Worm (Caenorhabditis elegans): ENCODE results near the gene zip-12.

zip-12 gene

ce11 chrIII:12327528-12327997 lies at the start of gene zip-12, which contains the start of gene Y75B8A.63:
TSS of gene zip-12 (plus strand) at chrIII:12327914.
TSS of gene Y75B8A.63 (plus strand) at chrIII:12327947.
- TF ChIP-seq mcd-1 (GFP tag; IDR thresholded peaks at IDR 0.05) (0 out of 2 replicates have a peak, but pooled peaks have one; percentile 14), atf-7 (tag; optimal IDR thresholded peaks at IDR 0.05) (peak; percentile 67), dpff-1 (tag; optimal IDR thresholded peaks at IDR 0.05) (no peak), D2030.7 (GFP tag; IDR thresholded peaks at IDR 0.05) (no peak), let-607 (tag; optimal IDR thresholded peaks at IDR 0.05) (peak in 1 of 2 experiments; percentile 17), zfh-2 (GFP tag; conservative IDR thresholded peaks at IDR 0.05) (peak; percentile 77; the same call in 1 of the 2 replicates), egrh-3 (GFP tag; IDR thresholded peaks at IDR 0.05) (peak; percentile 78), ztf-25 (GFP tag; IDR thresholded peaks at IDR 0.05) (no peak), cebp-1 (GFP tag; IDR thresholded peaks at IDR 0.05) (no peak), cebp-1 (tag; optimal IDR thresholded peaks at IDR 0.05) (peak; percentile 62), nfyb-1 (GFP tag; IDR thresholded peaks at IDR 0.05) (0 out of 2 replicates have a peak, but pooled peaks have one; percentile 32), mes-4 (tag; optimal IDR thresholded peaks at IDR 0.05) (no peak), B0336.3 (GFP tag; IDR thresholded peaks at IDR 0.05) (peak; percentile 55; the same call in 1 of the 2 replicates), ets-4 (GFP tag; optimal IDR thresholded peaks at IDR 0.05) (peak; percentile 83), nhr-80 (tag; optimal IDR thresholded peaks at IDR 0.05) (peak; percentile 72)

- TF ChIP-seq madf-3 (GFP tag; IDR thresholded peaks at IDR 0.05): no peak
- TF ChIP-seq gei-17 (GFP tag; optimal IDR thresholded peaks at IDR 0.05): no peak
- TF ChIP-seq F33H1.4 (GFP tag; IDR thresholded peaks at IDR 0.05): no peak
- no peak for TF ChIP-seq snpc-3.4 (tag; optimal IDR thresholded peaks at IDR 0.05)
- no peak for TF ChIP-seq pbrm-1 (GFP tag; IDR thresholded peaks at IDR 0.05)
- no peak for TF ChIP-seq sea-2 (GFP tag; IDR thresholded peaks at IDR 0.05)
- TF ChIP-seq tlf-1 (GFP tag; optimal IDR thresholded peaks at IDR 0.05): no peak
- peak; percentile 51 for TF ChIP-seq lin-54 (GFP tag; optimal IDR thresholded peaks at IDR 0.05)
- TF ChIP-seq let-526 (GFP tag; IDR thresholded peaks at IDR 0.05): no peak
- peak; percentile 78 for TF ChIP-seq mcd-1 (GFP tag; IDR thresholded peaks at IDR 0.05)
- TF ChIP-seq Y95B8A.8 (GFP tag; IDR thresholded peaks at IDR 0.05): no peak
- no peak for TF ChIP-seq fkh-3 (tag; optimal IDR thresholded peaks at IDR 0.05)
- peak in 1 of 3 experiments; percentile 77 for TF ChIP-seq lin-35 (GFP tag; optimal IDR thresholded peaks at IDR 0.05)
- TF ChIP-seq somi-1 (GFP tag; optimal IDR thresholded peaks at IDR 0.05): no peak
- TF ChIP-seq lin-26 (GFP tag; IDR thresholded peaks at IDR 0.05): no peak
- no peak for TF ChIP-seq ceh-58 (GFP tag; IDR thresholded peaks at IDR 0.05)
- TF ChIP-seq B0019.2 (GFP tag; conservative IDR thresholded peaks at IDR 0.05): no peak
- TF ChIP-seq athp-1 (tag; optimal IDR thresholded peaks at IDR 0.05): no peak
- no peak for TF ChIP-seq madf-8 (GFP tag; conservative IDR thresholded peaks at IDR 0.05)
These were observed 48.9 kb upstream of the zip-12 start for ce11 chrIII:12278766-12279165.

- TF ChIP-seq K12H6.12 (tag; optimal IDR thresholded peaks at IDR 0.05) (no peak), ekl-4 (GFP tag; IDR thresholded peaks at IDR 0.05) (no peak), unc-62 (GFP tag; optimal IDR thresholded peaks at IDR 0.05) (no peak), ztf-28 (GFP tag; IDR thresholded peaks at IDR 0.05) (no peak), K11D2.4 (GFP tag; IDR thresholded peaks at IDR 0.05) (no peak), B0035.1 (tag; optimal IDR thresholded peaks at IDR 0.05) (no peak)
These were observed 43.6 kb upstream of the zip-12 start for ce11 chrIII:12284157-12284556.
